Worm (Caenorhabditis elegans) whole organism, L1 larva: Measurements from ENCODE around the gene K04G11.1.

Experiments used
- ama-1 ChIP-seq: fragments of 150-350 bp; optimal IDR thresholded peaks from 2 replicates; lab custom pipeline; 2014
- egl-27 ChIP-seq, 2 experiments: fragments of 150-350 bp in 1 of 2; sonication (generic microtip); optimal IDR thresholded peaks; 3 replicates each; lab custom pipeline; 2017 to 2018; ENCODE audit warnings: missing biosample characterization in 2 of 2, missing genetic modification characterization in 2 of 2, missing genetic modification reagents in 2 of 2
- fkh-10 ChIP-seq: sonication (generic microtip); optimal IDR thresholded peaks from 2 replicates; lab custom pipeline; 2017; ENCODE audit warnings: missing biosample characterization, missing genetic modification reagents, missing genetic modification characterization
- fos-1 ChIP-seq: fragments of 150-350 bp; optimal IDR thresholded peaks from 2 replicates; lab custom pipeline; 2014; ENCODE audit warnings: missing biosample characterization, missing genetic modification characterization
- lin-13 ChIP-seq: fragments of 150-350 bp; optimal IDR thresholded peaks from 2 replicates; lab custom pipeline; 2014; ENCODE audit warnings: missing biosample characterization, missing genetic modification reagents, missing genetic modification characterization
- lsy-2 ChIP-seq, 2 experiments: fragments of 150-350 bp; optimal IDR thresholded peaks; 2 replicates each; lab custom pipeline; 2014; ENCODE audit warnings: missing biosample characterization in 2 of 2, missing genetic modification characterization in 2 of 2
- mdl-1 ChIP-seq, 2 experiments: fragments of 150-350 bp; optimal IDR thresholded peaks; 2 replicates each; lab custom pipeline; 2014 to 2017; ENCODE audit warnings: missing biosample characterization in 2 of 2, missing genetic modification characterization in 2 of 2, inconsistent platforms in 1 of 2
- nhr-12 ChIP-seq: sonication (generic microtip); optimal IDR thresholded peaks from 2 replicates; lab custom pipeline; 2017; ENCODE audit warnings: missing biosample characterization, missing genetic modification characterization
- nhr-84 ChIP-seq: sonication (generic microtip); optimal IDR thresholded peaks from 2 replicates; lab custom pipeline; 2017; ENCODE audit warnings: missing biosample characterization, missing genetic modification characterization
- skn-1 ChIP-seq: fragments of 150-350 bp; optimal IDR thresholded peaks from 2 replicates; lab custom pipeline; 2014; ENCODE audit warnings: missing biosample characterization, missing genetic modification characterization
- ztf-11 ChIP-seq, 2 experiments: sonication (generic microtip); optimal IDR thresholded peaks; 2 replicates each; lab custom pipeline; 2016 to 2017; ENCODE audit warnings: missing genetic modification characterization in 2 of 2, missing biosample characterization in 1 of 2, missing compliant biosample characterization in 1 of 2
- ztf-4 ChIP-seq: fragments of 150-350 bp; optimal IDR thresholded peaks from 2 replicates; lab custom pipeline; 2014; ENCODE audit warnings: missing biosample characterization, missing genetic modification characterization

DNA sequence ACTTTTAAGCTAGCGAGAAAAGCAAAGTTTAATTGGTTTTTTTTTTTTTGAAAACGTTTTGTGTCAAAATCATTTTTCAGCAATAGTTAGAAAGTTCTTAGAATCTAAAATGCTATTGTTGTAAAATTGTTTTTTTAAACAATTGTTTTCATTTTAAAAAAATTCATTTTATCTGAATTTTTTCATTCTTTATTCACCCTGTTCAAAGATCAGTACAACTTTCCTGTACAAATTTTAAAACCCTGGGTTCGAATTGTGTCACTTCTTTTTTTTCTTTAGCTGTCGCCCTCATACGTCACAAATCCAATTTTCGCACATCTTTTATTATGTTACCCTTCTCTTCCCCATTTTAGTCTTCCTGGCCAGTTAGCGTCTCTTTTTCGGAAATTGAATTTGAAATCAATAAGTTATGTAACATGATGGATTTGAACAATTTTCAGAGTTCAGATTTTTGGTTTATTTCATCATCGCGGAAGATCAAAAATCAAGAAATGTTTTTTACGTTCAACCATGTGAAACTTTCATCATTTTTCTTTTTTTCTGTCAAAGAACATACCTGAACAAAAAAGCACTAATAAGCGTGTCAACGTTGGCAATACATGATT, 21.5 kb downstream of the K04G11.1 start:
- no peak for TF ChIP-seq nhr-12 (tag; lab: Kevin White, UChicago)
- no peak for TF ChIP-seq egl-27 (tag; optimal IDR thresholded peaks at IDR 0.05; lab: Kevin White, UChicago)
- peak; percentile 98 for TF ChIP-seq fkh-10 (GFP tag; lab: Kevin White, UChicago)
- TF ChIP-seq fos-1: no peak
- no peak for TF ChIP-seq lin-13 (GFP tag; lab: Kevin White, UChicago)
- no peak for TF ChIP-seq ztf-4 (tag; lab: Kevin White, UChicago)
- no peak for TF ChIP-seq ztf-11 (tag; optimal IDR thresholded peaks at IDR 0.05; lab: Kevin White, UChicago)
- TF ChIP-seq ama-1 (lab: Kevin White, UChicago): no peak
- no peak for TF ChIP-seq skn-1 (tag; lab: Kevin White, UChicago)
- peak; percentile 9 to 15 for TF ChIP-seq lsy-2 (tag; optimal IDR thresholded peaks at IDR 0.05; lab: Kevin White, UChicago)
- TF ChIP-seq nhr-84 (tag; lab: Kevin White, UChicago): no peak
- no peak for TF ChIP-seq mdl-1 (tag; optimal IDR thresholded peaks at IDR 0.05; lab: Kevin White, UChicago)
